Worm (Caenorhabditis elegans) whole organism, early embryonic: ENCODE results near the gene ador-1.

Source experiments
- B0310.2 ChIP-seq: sonication (generic microtip); optimal IDR thresholded peaks from 2 replicates; lab custom pipeline; 2016; ENCODE audit warnings: mild to moderate bottlenecking, missing genetic modification characterization, missing compliant biosample characterization
- F13C5.2 ChIP-seq: sonication (generic microtip); optimal IDR thresholded peaks from 2 replicates; lab custom pipeline; 2017; ENCODE audit warnings: mild to moderate bottlenecking, missing genetic modification characterization, inconsistent platforms, missing compliant biosample characterization
- ama-1 ChIP-seq: fragments of 150-350 bp; optimal IDR thresholded peaks from 2 replicates; lab custom pipeline; 2014
- ceh-13 ChIP-seq: fragments of 200-800 bp; sonication (Bioruptor generic); optimal IDR thresholded peaks from 2 replicates; lab custom pipeline; 2018; ENCODE audit warnings: mild to moderate bottlenecking, missing genetic modification characterization, missing compliant biosample characterization
- ceh-36 ChIP-seq: sonication (generic microtip); optimal IDR thresholded peaks from 2 replicates; lab custom pipeline; 2016; ENCODE audit warnings: missing genetic modification characterization, inconsistent platforms, missing compliant biosample characterization
- ets-7 ChIP-seq: sonication (generic microtip); optimal IDR thresholded peaks from 2 replicates; lab custom pipeline; 2016; ENCODE audit warnings: missing genotype, missing genetic modification characterization, missing compliant biosample characterization
- flt-1 ChIP-seq: fragments of 200-800 bp; sonication (Bioruptor generic); IDR thresholded peaks from 2 replicates; pipeline ENCODE4 v1.3.6; 2022; ENCODE audit warnings: missing genetic modification characterization, missing compliant biosample characterization
- hmbx-1 ChIP-seq: sonication (generic microtip); optimal IDR thresholded peaks from 2 replicates; lab custom pipeline; 2016; ENCODE audit warnings: mild to moderate bottlenecking, missing genetic modification characterization, missing compliant biosample characterization
- hnd-1 ChIP-seq: sonication (generic microtip); optimal IDR thresholded peaks from 2 replicates; lab custom pipeline; 2016; ENCODE audit warnings: missing genetic modification characterization, missing compliant biosample characterization
- pes-1 ChIP-seq: fragments of 200-800 bp; sonication (Bioruptor generic); IDR thresholded peaks from 2 replicates; pipeline ENCODE4 v1.3.6; 2022; ENCODE audit warnings: missing genetic modification reagents, missing genetic modification characterization, missing compliant biosample characterization
- scrt-1 ChIP-seq: fragments of 200-800 bp; sonication (Bioruptor generic); IDR thresholded peaks from 2 replicates; pipeline ENCODE4 v1.3.6; 2022; ENCODE audit warnings: missing genetic modification characterization, missing compliant biosample characterization
- sea-1 ChIP-seq: fragments of 200-800 bp; sonication (Bioruptor generic); conservative IDR thresholded peaks from 2 replicates; pipeline ENCODE4 v1.3.6; 2022; ENCODE audit warnings: missing genetic modification characterization, missing compliant biosample characterization

DNA sequence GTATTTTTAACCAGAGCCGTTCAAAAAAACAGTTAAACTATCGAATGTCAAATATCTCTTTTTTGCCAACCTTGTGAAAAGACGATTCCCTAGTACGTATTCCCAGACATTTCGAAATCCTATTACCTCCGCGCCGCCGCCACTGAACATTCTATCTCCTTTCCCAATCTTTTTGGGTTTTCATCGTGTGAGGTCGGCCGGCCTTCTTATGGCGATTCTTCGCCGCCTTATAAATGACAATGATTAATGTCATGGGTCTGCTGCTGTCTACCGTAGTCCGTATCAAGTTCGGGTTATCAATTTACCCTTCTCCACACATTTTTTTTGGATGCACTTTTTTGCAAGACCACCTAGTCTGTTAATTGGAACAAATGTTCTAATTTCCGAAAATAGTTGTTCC, 46.9 kb upstream of the ador-1 start:
- TF ChIP-seq ama-1 (lab: Kevin White, UChicago) (no peak), F13C5.2 (tag; lab: Kevin White, UChicago) (no peak), hnd-1 (tag; lab: Kevin White, UChicago) (no peak), sea-1 (GFP tag; lab: Robert Waterston, UW) (no peak), ets-7 (tag; lab: Kevin White, UChicago) (no peak), hmbx-1 (tag; lab: Kevin White, UChicago) (no peak), ceh-36 (tag; lab: Kevin White, UChicago) (no peak), flt-1 (GFP tag; lab: Robert Waterston, UW) (no peak), B0310.2 (tag; lab: Kevin White, UChicago) (no peak), ceh-13 (GFP tag; lab: Kevin White, UChicago) (no peak), pes-1 (no peak), scrt-1 (GFP tag; lab: Robert Waterston, UW) (no peak)
